Worm (Caenorhabditis elegans): ENCODE results near the gene srz-54.

Gene srz-54

ce11 chrV:17014050-17014449, 33.6 kb downstream of the srz-54 start, which contains the start of gene clc-13:
TSS of gene clc-13 (plus strand) at chrV:17014408.
- TF ChIP-seq pros-1 (tag; optimal IDR thresholded peaks at IDR 0.05) (no peak), elt-2 (tag; optimal IDR thresholded peaks at IDR 0.05) (peak; percentile 89)

ce11 chrV:17016787-17017186, 36.3 kb downstream of the srz-54 start, which contains the start of gene srh-97:
TSS of gene srh-97 (plus strand) at chrV:17017087.
- TF ChIP-seq ceh-24 (tag; optimal IDR thresholded peaks at IDR 0.05) = no peak
- no peak for TF ChIP-seq gmeb-2 (tag; optimal IDR thresholded peaks at IDR 0.05)
- TF ChIP-seq ceh-9 (tag; optimal IDR thresholded peaks at IDR 0.05) = no peak
- TF ChIP-seq F13H6.1 (tag; optimal IDR thresholded peaks at IDR 0.05) = no peak
- TF ChIP-seq T23F11.4 (GFP tag; optimal IDR thresholded peaks at IDR 0.05) = no peak
- TF ChIP-seq ref-2 (tag; optimal IDR thresholded peaks at IDR 0.05) = no peak
- no peak for TF ChIP-seq unc-55 (GFP tag; optimal IDR thresholded peaks at IDR 0.05)

ce11 chrV:17019690-17020089, 39.2 kb downstream of the srz-54 start, which contains the start of gene F49H6.17:
TSS of gene F49H6.17 (plus strand) at chrV:17019990.
- TF ChIP-seq C08G9.2 (tag; optimal IDR thresholded peaks at IDR 0.05) (no peak), ahr-1 (tag; optimal IDR thresholded peaks at IDR 0.05) (no peak), pros-1 (tag; optimal IDR thresholded peaks at IDR 0.05) (no peak), tbx-2 (tag; optimal IDR thresholded peaks at IDR 0.05) (no peak), ceh-6 (GFP tag; optimal IDR thresholded peaks at IDR 0.05) (no peak), che-1 (tag; optimal IDR thresholded peaks at IDR 0.05) (no peak), fkh-10 (GFP tag; optimal IDR thresholded peaks at IDR 0.05) (no peak), ceh-31 (tag; optimal IDR thresholded peaks at IDR 0.05) (no peak), hlh-15 (tag; optimal IDR thresholded peaks at IDR 0.05) (no peak), zip-5 (tag; optimal IDR thresholded peaks at IDR 0.05) (no peak), odd-2 (tag; optimal IDR thresholded peaks at IDR 0.05) (no peak), nhr-232 (tag; optimal IDR thresholded peaks at IDR 0.05) (no peak), ceh-30 (tag; optimal IDR thresholded peaks at IDR 0.05) (no peak), K02D7.2 (tag; optimal IDR thresholded peaks at IDR 0.05) (no peak), fkh-6 (tag; optimal IDR thresholded peaks at IDR 0.05) (no peak), dmd-4 (tag; optimal IDR thresholded peaks at IDR 0.05; ENCODE audit: borderline replicate concordance) (no peak)

- TF ChIP-seq odd-2 (tag; optimal IDR thresholded peaks at IDR 0.05) (no peak), pha-2 (tag; optimal IDR thresholded peaks at IDR 0.05) (no peak), ets-4 (tag; optimal IDR thresholded peaks at IDR 0.05) (no peak), pax-1 (tag; optimal IDR thresholded peaks at IDR 0.05) (no peak), eyg-1 (tag; optimal IDR thresholded peaks at IDR 0.05) (no peak), ceh-45 (GFP tag; IDR thresholded peaks at IDR 0.05) (no peak), zip-5 (tag; optimal IDR thresholded peaks at IDR 0.05) (no peak), nhr-232 (tag; optimal IDR thresholded peaks at IDR 0.05) (no peak), npax-4 (tag; optimal IDR thresholded peaks at IDR 0.05) (no peak), pag-3 (tag; optimal IDR thresholded peaks at IDR 0.05; ENCODE audit: borderline replicate concordance) (no peak), pros-1 (tag; optimal IDR thresholded peaks at IDR 0.05) (no peak), K02D7.2 (tag; optimal IDR thresholded peaks at IDR 0.05) (no peak), ceh-6 (GFP tag; optimal IDR thresholded peaks at IDR 0.05) (no peak)
Measured at ce11 chrV:17021361-17021760, 40.9 kb downstream of the srz-54 start, which contains the start of gene F49H6.12. TSS of gene F49H6.12 (minus strand) at chrV:17021461.

- TF ChIP-seq pag-3 (tag; optimal IDR thresholded peaks at IDR 0.05; ENCODE audit: borderline replicate concordance) = peak; percentile 66
Measured at ce11 chrV:17022100-17022499, 41.6 kb downstream of the srz-54 start.

- TF ChIP-seq F13H6.1 (tag; optimal IDR thresholded peaks at IDR 0.05) (no peak), hlh-13 (GFP tag; optimal IDR thresholded peaks at IDR 0.05) (no peak), npax-4 (tag; optimal IDR thresholded peaks at IDR 0.05) (no peak), ttx-3 (tag; optimal IDR thresholded peaks at IDR 0.05) (no peak), dmd-4 (tag; optimal IDR thresholded peaks at IDR 0.05; ENCODE audit: borderline replicate concordance) (no peak)
Measured at ce11 chrV:17022613-17023322, 42.3 kb downstream of the srz-54 start, which contains the start of the genes F49H6.8 and F49H6.5. TSS of gene F49H6.8 (minus strand) at chrV:17022663. TSS of gene F49H6.5 (plus strand) at chrV:17023241.

Data from whole organism, late embryonic.